Worm (Caenorhabditis elegans) whole organism, L4 larva: ENCODE measurements around the gene srv-12.

Experiments
- aha-1 ChIP-seq: fragments of 150-350 bp; peaks from one replicate; lab custom pipeline; 2014; ENCODE audit warnings: missing biosample characterization, missing genetic modification characterization
- hlh-30 ChIP-seq: sonication (generic microtip); optimal IDR thresholded peaks from 2 replicates; lab custom pipeline; 2017; ENCODE audit warnings: antibody characterized with exemption, mild to moderate bottlenecking, missing genetic modification characterization, missing compliant biosample characterization; ENCODE audit not compliant: insufficient read depth
- lin-1 ChIP-seq: fragments of 200-800 bp; sonication (Bioruptor generic); IDR thresholded peaks from 2 replicates; pipeline ENCODE4 v1.3.6; 2022; ENCODE audit warnings: missing genetic modification reagents, missing genetic modification characterization, missing compliant biosample characterization
- lin-39 ChIP-seq: fragments of 150-350 bp; optimal IDR thresholded peaks from 2 replicates; lab custom pipeline; 2014; ENCODE audit warnings: missing biosample characterization, missing genetic modification reagents, missing genetic modification characterization
- madf-5 ChIP-seq, 2 experiments: fragments of 200-800 bp; sonication (Bioruptor generic); IDR thresholded peaks; 2 replicates each; pipeline ENCODE4 v1.3.6; 2022; ENCODE audit warnings: missing compliant biosample characterization in 2 of 2, missing genetic modification characterization in 2 of 2
- nhr-77 ChIP-seq: fragments of 150-350 bp; optimal IDR thresholded peaks from 2 replicates; lab custom pipeline; 2014; ENCODE audit warnings: missing biosample characterization, missing genetic modification characterization

ce11 chrIV:10078003-10078402 is 24.6 kb upstream of the srv-12 start:
- TF ChIP-seq hlh-30 (tag; lab: Kevin White, UChicago) (no peak), madf-5 (GFP tag; IDR thresholded peaks at IDR 0.05; lab: Robert Waterston, UW) (no peak), nhr-77 (tag; lab: Kevin White, UChicago) (no peak), aha-1 (tag; lab: Kevin White, UChicago) (no peak), lin-1 (GFP tag; lab: Robert Waterston, UW) (no peak), lin-39 (tag; lab: Kevin White, UChicago) (no peak)
